Worm (Caenorhabditis elegans): ENCODE measurements around the gene delm-1.

The delm-1 gene

DNA sequence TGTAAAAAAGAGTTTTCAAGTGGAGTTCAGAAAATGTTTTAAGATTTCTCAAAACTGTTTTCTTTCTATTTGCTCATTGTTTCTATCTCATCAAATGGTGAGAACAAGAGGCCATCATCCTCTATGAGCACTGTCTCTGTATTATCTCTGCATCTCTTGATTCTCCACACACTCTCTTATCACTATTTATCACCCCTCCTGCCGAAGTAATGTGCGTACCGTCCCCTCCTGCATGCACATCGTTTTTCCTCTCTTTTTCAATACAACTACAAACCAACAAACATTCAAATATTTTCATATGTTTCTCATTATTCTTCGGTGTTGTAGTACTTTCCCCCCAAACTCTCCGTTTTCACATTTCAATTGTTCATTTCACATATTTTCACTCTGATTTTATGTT lies 18.8 kb downstream of the delm-1 start:
- TF ChIP-seq T22C8.4 (GFP tag; IDR thresholded peaks at IDR 0.05), result no peak
- TF ChIP-seq tab-1 (GFP tag; IDR thresholded peaks at IDR 0.05), result no peak
- TF ChIP-seq klf-2 (GFP tag; conservative IDR thresholded peaks at IDR 0.05), result no peak
- TF ChIP-seq flt-1 (GFP tag; IDR thresholded peaks at IDR 0.05), result no peak
- no peak for TF ChIP-seq ztf-29 (GFP tag; IDR thresholded peaks at IDR 0.05)
- no peak for TF ChIP-seq med-1 (GFP tag; optimal IDR thresholded peaks at IDR 0.05; ENCODE audit: insufficient read depth)
- TF ChIP-seq cog-1 (tag; optimal IDR thresholded peaks at IDR 0.05), result no peak
- TF ChIP-seq ztf-23 (GFP tag; IDR thresholded peaks at IDR 0.05), result no peak
- no peak for TF ChIP-seq ref-1 (GFP tag; conservative IDR thresholded peaks at IDR 0.05)

DNA sequence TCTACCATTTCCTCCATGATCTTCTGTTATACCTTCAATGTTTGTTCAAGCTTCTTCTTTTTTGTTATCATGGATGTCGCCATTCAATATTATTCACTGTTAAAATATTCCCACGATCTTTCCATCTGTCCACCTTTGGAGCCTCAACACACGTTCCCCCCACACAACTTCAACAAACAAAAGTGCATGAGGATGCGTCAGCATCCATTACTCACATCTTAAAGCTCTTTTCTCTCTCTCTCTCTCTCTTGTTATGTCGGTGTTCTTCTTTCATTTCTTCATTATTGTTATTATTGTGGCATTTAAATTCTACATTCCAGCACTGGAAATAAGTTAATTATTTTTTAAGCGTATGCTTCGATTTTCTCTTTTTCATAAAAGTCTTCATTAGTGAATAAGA lies 21.2 kb downstream of the delm-1 start:
- no peak for TF ChIP-seq T22C8.4 (GFP tag; IDR thresholded peaks at IDR 0.05)
- no peak for TF ChIP-seq ztf-23 (GFP tag; IDR thresholded peaks at IDR 0.05)
- TF ChIP-seq med-1 (GFP tag; optimal IDR thresholded peaks at IDR 0.05; ENCODE audit: insufficient read depth), result no peak
- TF ChIP-seq cog-1 (tag; optimal IDR thresholded peaks at IDR 0.05), result no peak
- TF ChIP-seq flt-1 (GFP tag; IDR thresholded peaks at IDR 0.05), result no peak
- no peak for TF ChIP-seq klf-2 (GFP tag; conservative IDR thresholded peaks at IDR 0.05)
- TF ChIP-seq ref-1 (GFP tag; conservative IDR thresholded peaks at IDR 0.05), result no peak
- no peak for TF ChIP-seq ztf-29 (GFP tag; IDR thresholded peaks at IDR 0.05)
- TF ChIP-seq tab-1 (GFP tag; IDR thresholded peaks at IDR 0.05), result no peak

DNA sequence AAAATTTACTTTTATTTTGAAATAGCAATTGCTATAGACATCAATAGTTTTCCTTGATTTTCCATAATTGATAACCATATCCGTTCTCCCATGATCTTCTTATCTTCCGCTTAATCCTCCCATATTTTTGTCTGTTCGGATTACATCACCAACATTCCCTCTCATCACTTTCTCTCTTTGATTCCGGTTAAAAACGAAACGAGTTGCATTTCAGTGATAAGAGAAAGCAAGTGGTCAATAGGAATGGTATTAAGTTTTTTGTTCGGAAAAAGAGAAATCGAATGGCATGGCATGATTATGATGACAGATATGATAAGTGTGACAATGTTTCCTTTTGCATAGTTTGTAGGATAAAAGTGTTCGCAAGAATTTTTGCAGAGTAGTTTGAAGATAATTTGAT lies 23.3 kb downstream of the delm-1 start:
- TF ChIP-seq med-1 (GFP tag; optimal IDR thresholded peaks at IDR 0.05; ENCODE audit: insufficient read depth) (no peak), tab-1 (GFP tag; IDR thresholded peaks at IDR 0.05) (no peak), T22C8.4 (GFP tag; IDR thresholded peaks at IDR 0.05) (no peak), cog-1 (tag; optimal IDR thresholded peaks at IDR 0.05) (no peak), ref-1 (GFP tag; conservative IDR thresholded peaks at IDR 0.05) (no peak)

DNA sequence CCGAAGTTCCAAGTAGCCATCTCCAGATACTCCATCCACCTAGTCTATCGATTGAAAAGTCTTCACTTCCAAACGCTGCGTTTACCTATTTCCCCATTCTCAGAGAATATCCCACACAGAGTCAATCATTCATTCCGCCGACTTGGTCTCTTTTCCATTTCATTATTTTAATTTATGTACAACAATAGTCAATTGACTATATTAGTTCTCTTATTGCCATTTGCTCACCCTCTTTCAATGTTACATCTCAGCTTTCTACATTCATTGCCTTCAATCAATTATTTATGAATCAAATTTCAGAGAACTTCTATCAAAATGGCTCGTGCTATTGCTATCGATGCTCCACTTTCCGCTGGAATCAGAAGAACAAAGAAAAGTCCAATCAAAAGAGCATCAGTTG lies 26.6 kb downstream of the delm-1 start, which contains the start of gene aly-1:
Gene aly-1, plus strand, starts transcription at position 301 of the 400 bp plus-strand sequence.
- no peak for TF ChIP-seq klf-2 (GFP tag; conservative IDR thresholded peaks at IDR 0.05)
- no peak for TF ChIP-seq cog-1 (tag; optimal IDR thresholded peaks at IDR 0.05)
- no peak for TF ChIP-seq ref-1 (GFP tag; conservative IDR thresholded peaks at IDR 0.05)

DNA sequence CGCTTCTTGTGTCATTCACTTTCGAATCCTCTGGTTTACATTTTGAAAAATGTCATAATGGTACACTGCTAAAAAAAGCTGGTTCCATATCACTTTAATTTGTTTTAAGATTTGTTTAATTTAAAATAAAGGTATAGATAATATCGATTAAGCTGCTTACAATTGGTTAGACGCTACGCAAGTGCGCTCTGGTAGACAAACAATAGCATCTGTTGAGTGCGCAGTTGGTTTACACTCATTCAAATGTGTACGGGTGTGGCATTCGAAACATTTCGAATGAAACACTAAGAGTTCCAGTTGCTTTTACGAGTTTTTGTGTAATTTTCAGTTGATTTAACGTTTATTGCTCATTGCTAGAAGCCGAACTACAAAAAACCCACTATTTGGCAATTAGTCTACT lies 27.8 kb downstream of the delm-1 start:
- no peak for TF ChIP-seq ztf-29 (GFP tag; IDR thresholded peaks at IDR 0.05)
- TF ChIP-seq T22C8.4 (GFP tag; IDR thresholded peaks at IDR 0.05), result peak; percentile 44; the same call in 1 of the 2 replicates
- no peak for TF ChIP-seq med-1 (GFP tag; optimal IDR thresholded peaks at IDR 0.05; ENCODE audit: insufficient read depth)
- no peak for TF ChIP-seq klf-2 (GFP tag; conservative IDR thresholded peaks at IDR 0.05)
- TF ChIP-seq ref-1 (GFP tag; conservative IDR thresholded peaks at IDR 0.05), result no peak
- 0 out of 2 replicates have a peak, but pooled peaks have one; percentile 45 for TF ChIP-seq ztf-23 (GFP tag; IDR thresholded peaks at IDR 0.05)
- no peak for TF ChIP-seq tab-1 (GFP tag; IDR thresholded peaks at IDR 0.05)
- TF ChIP-seq flt-1 (GFP tag; IDR thresholded peaks at IDR 0.05), result 0 out of 2 replicates have a peak, but pooled peaks have one; percentile 18
- TF ChIP-seq cog-1 (tag; optimal IDR thresholded peaks at IDR 0.05), result peak; percentile 58

DNA sequence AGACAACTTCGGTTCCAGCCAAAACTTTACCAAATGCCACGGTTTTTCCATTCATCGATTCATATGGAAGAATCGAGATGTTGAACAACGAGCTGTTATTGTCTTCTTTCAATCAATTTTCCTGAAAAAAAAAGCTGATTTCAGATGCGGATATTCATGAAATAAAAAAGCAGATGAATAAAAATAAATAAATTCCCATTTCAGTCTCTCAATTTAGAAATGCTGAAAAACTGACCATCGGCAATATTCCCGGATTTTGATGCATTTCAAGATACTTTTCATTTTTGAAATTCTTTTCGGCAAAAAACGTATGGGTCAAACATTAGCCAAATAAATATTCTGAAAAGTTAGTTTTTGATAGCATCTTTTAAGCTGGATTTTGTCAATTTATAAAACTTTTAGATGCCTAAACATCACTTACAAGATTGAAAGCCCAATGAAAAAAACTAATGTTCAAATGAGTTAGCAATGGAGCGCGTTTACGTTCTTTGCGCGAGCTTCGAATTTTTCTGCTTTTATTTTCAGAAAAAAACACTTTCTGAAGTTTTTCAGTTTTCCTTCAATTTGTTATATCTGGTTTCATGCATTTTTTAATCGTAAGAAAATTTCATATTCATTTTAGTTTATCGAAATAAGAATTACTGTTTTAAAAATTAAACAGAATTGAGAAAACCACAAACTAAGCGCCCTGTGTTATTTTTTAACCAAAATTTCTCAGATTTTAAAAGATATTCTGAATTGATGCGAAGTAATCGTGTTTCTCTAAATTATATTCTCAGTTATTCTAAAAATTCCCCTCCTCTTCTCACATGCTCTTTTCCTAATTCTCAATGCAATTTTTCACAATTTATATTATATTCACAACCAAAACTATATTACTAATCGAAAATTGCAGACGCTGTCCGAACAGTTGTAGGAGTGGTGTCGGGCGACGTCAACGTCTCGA lies 30.9 kb downstream of the delm-1 start, which contains the start of the genes C01F6.14 and fem-3:
Gene C01F6.14, minus strand, starts transcription at position 51 of the 946 bp plus-strand sequence.
Gene fem-3, plus strand, starts transcription at position 896 of the 946 bp plus-strand sequence.
- TF ChIP-seq tab-1 (GFP tag; IDR thresholded peaks at IDR 0.05) (no peak), ztf-23 (GFP tag; IDR thresholded peaks at IDR 0.05) (no peak), klf-2 (GFP tag; conservative IDR thresholded peaks at IDR 0.05) (no peak), med-1 (GFP tag; optimal IDR thresholded peaks at IDR 0.05; ENCODE audit: insufficient read depth) (no peak), cog-1 (tag; optimal IDR thresholded peaks at IDR 0.05) (no peak), flt-1 (GFP tag; IDR thresholded peaks at IDR 0.05) (no peak), ztf-29 (GFP tag; IDR thresholded peaks at IDR 0.05) (no peak)

DNA sequence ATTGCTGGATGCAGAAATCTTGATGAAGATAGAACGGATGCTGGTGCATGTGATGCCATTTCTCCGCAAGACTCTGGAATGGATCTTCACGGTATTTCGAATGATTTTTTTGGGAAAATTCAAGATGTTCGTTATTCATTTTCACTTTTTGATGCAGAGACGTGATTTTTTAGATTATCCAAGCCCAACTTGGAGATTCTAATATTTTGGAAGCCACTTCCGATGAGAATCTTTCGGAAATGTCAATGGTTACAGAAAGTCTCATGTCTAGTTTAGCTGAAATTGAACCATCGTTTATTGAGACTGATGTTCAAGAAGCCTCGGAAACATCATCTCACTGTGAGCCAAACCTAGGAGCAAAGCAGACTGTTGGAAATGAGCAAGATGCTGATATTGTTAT lies 34.4 kb downstream of the delm-1 start:
- no peak for TF ChIP-seq flt-1 (GFP tag; IDR thresholded peaks at IDR 0.05)
- no peak for TF ChIP-seq cog-1 (tag; optimal IDR thresholded peaks at IDR 0.05)
- no peak for TF ChIP-seq med-1 (GFP tag; optimal IDR thresholded peaks at IDR 0.05; ENCODE audit: insufficient read depth)
- no peak for TF ChIP-seq ztf-29 (GFP tag; IDR thresholded peaks at IDR 0.05)
- no peak for TF ChIP-seq tab-1 (GFP tag; IDR thresholded peaks at IDR 0.05)
- TF ChIP-seq klf-2 (GFP tag; conservative IDR thresholded peaks at IDR 0.05), result no peak
- TF ChIP-seq ztf-23 (GFP tag; IDR thresholded peaks at IDR 0.05), result no peak
- no peak for TF ChIP-seq T22C8.4 (GFP tag; IDR thresholded peaks at IDR 0.05)
- TF ChIP-seq ref-1 (GFP tag; conservative IDR thresholded peaks at IDR 0.05), result no peak

DNA sequence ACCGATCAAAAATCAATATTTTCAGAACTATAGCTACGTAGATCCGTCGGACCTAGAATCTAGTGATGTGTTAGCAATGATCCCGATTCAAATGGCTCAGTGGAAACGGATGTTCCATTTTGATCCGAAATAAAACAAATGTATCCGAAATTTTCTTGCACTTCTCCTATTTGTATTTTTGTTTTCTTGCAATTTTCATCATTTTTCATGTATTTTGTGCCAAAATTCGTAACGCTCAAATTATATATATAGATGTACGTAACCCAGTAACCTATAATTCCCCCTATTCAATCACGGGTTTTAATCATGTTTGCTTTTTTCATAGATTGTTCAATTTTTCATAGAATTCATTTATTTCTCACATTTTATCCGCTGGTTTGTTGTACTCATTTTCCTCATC lies 36.3 kb downstream of the delm-1 start, which contains the start of gene gldi-10:
Gene gldi-10, plus strand, starts transcription at position 301 of the 400 bp plus-strand sequence.
- TF ChIP-seq tab-1 (GFP tag; IDR thresholded peaks at IDR 0.05) (no peak), flt-1 (GFP tag; IDR thresholded peaks at IDR 0.05) (no peak), T22C8.4 (GFP tag; IDR thresholded peaks at IDR 0.05) (no peak), klf-2 (GFP tag; conservative IDR thresholded peaks at IDR 0.05) (no peak), ztf-23 (GFP tag; IDR thresholded peaks at IDR 0.05) (no peak), ztf-29 (GFP tag; IDR thresholded peaks at IDR 0.05) (no peak), med-1 (GFP tag; optimal IDR thresholded peaks at IDR 0.05; ENCODE audit: insufficient read depth) (no peak), ref-1 (GFP tag; conservative IDR thresholded peaks at IDR 0.05) (no peak), cog-1 (tag; optimal IDR thresholded peaks at IDR 0.05) (no peak)

DNA sequence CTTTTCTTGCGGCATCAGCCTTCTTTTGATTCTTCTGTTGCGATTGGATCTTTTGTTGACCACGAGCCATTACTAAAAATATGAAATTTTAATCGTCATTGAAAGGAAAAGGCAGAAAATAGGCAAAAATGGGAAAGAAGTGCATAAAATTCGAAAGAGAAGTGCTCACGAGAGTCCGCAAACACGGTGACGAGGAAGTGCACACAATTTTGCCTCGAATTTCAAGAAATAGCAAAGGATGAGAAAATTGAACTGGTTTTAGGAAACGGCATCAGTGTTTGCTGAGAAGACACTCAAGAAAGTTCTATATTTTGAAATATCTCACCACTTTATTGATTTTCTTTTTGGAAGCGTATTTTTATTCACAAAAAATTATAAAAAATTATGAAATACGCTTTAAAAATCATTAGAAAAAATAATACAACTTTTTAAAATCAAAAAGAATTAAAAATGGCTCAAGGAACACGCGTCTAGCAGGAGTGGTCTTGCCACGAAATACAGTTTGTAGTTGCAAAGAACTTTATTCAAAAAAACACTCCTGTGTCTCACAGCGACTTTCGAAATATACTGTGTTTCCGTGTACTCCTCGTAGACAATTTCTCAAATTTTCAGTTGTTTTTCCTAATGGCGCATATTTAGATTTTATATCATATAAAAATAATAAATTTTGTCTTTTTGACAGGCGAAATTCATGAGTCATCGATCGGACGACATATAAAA lies 39.0 kb downstream of the delm-1 start, which contains the start of the genes znf-706 and cpna-3:
Gene znf-706, minus strand, starts transcription at position 72 of the 720 bp plus-strand sequence.
Gene cpna-3, plus strand, starts transcription at position 683 of the 720 bp plus-strand sequence.
- TF ChIP-seq ref-1 (GFP tag; conservative IDR thresholded peaks at IDR 0.05), result no peak
- TF ChIP-seq cog-1 (tag; optimal IDR thresholded peaks at IDR 0.05), result no peak
- no peak for TF ChIP-seq med-1 (GFP tag; optimal IDR thresholded peaks at IDR 0.05; ENCODE audit: insufficient read depth)
- no peak for TF ChIP-seq ztf-29 (GFP tag; IDR thresholded peaks at IDR 0.05)
- TF ChIP-seq tab-1 (GFP tag; IDR thresholded peaks at IDR 0.05), result no peak
- no peak for TF ChIP-seq flt-1 (GFP tag; IDR thresholded peaks at IDR 0.05)
- TF ChIP-seq klf-2 (GFP tag; conservative IDR thresholded peaks at IDR 0.05), result no peak
- no peak for TF ChIP-seq ztf-23 (GFP tag; IDR thresholded peaks at IDR 0.05)
- no peak for TF ChIP-seq T22C8.4 (GFP tag; IDR thresholded peaks at IDR 0.05)
